Worm (Caenorhabditis elegans): ENCODE results near the gene sup-10.

The sup-10 gene

DNA sequence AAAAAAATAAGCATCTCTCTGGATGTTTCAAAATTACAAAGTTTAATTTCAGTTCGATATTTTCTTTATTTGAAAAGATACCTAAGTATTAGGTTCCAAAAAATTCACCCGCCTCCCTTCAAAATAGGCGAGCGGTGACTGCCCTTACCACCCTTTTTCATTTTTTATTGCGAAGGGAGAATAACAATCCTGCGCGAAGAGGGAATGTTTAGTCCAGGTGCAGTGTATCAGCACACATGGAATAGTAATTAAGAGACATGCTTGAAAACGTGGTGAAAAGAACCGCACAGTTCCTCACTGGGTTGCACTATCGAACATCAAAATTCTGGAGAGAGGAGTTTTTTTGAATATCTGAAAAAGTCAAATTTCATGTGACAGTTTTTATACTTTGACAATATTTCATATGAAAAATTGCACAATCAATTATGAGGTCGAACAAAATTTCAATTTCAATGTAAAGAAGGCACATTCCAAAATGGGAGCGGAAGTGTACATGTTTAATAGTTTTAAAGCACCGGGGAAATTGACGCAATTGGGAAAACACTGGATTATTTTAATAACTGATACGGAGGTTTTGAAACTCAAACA lies 16.3 kb downstream of the sup-10 start:
- TF ChIP-seq ztf-11 (tag; optimal IDR thresholded peaks at IDR 0.05) (peak in 1 of 2 experiments; percentile 69), skn-1 (tag; optimal IDR thresholded peaks at IDR 0.05) (peak; percentile 67), zag-1 (tag; optimal IDR thresholded peaks at IDR 0.05) (no peak), unc-86 (tag; optimal IDR thresholded peaks at IDR 0.05) (peak; percentile 81), efl-3 (GFP tag; optimal IDR thresholded peaks at IDR 0.05) (peak; percentile 59), snu-23 (GFP tag; optimal IDR thresholded peaks at IDR 0.05) (peak; percentile 96), nhr-237 (tag; optimal IDR thresholded peaks at IDR 0.05) (peak; percentile 57), nhr-20 (tag; optimal IDR thresholded peaks at IDR 0.05) (peak; percentile 88), C04F5.9 (tag; optimal IDR thresholded peaks at IDR 0.05) (peak; percentile 57), mdl-1 (tag; optimal IDR thresholded peaks at IDR 0.05) (peak in 1 of 2 experiments; percentile 36), aly-2 (tag; optimal IDR thresholded peaks at IDR 0.05) (peak; percentile 42), fos-1 (tag; optimal IDR thresholded peaks at IDR 0.05) (peak; percentile 65), nhr-11 (tag; optimal IDR thresholded peaks at IDR 0.05) (peak; percentile 77), fkh-10 (GFP tag; optimal IDR thresholded peaks at IDR 0.05) (peak; percentile 71), ztf-4 (tag; optimal IDR thresholded peaks at IDR 0.05) (peak; percentile 57), grh-1 (GFP tag; IDR thresholded peaks at IDR 0.05) (peak; percentile 91), nhr-77 (tag; optimal IDR thresholded peaks at IDR 0.05) (peak; percentile 76), C16A3.4 (tag; optimal IDR thresholded peaks at IDR 0.05) (peak; percentile 74), pqm-1 (tag; optimal IDR thresholded peaks at IDR 0.05) (no peak), unc-62 (GFP tag; optimal IDR thresholded peaks at IDR 0.05) (no peak), nhr-19 (GFP tag; conservative IDR thresholded peaks at IDR 0.05) (peak; percentile 96), alr-1 (tag; optimal IDR thresholded peaks at IDR 0.05; ENCODE audit: borderline replicate concordance) (no peak), ets-5 (GFP tag; IDR thresholded peaks at IDR 0.05) (0 out of 2 replicates have a peak, but pooled peaks have one; percentile 86), jun-1 (tag; optimal IDR thresholded peaks at IDR 0.05) (no peak), mep-1 (tag; optimal IDR thresholded peaks at IDR 0.05) (peak; percentile 88), isw-1 (GFP tag; IDR thresholded peaks at IDR 0.05) (peak; percentile 77), lin-14 (GFP tag; optimal IDR thresholded peaks at IDR 0.05) (peak; percentile 89), mab-9 (GFP tag; IDR thresholded peaks at IDR 0.05) (peak; percentile 95), hlh-4 (tag; optimal IDR thresholded peaks at IDR 0.05) (no peak), lsy-2 (tag; optimal IDR thresholded peaks at IDR 0.05) (peak; percentile 63 to 70), fkh-4 (tag; optimal IDR thresholded peaks at IDR 0.05; ENCODE audit: borderline replicate concordance) (peak; percentile 46), swsn-7 (tag; optimal IDR thresholded peaks at IDR 0.05) (peak; percentile 89), pag-3 (tag; optimal IDR thresholded peaks at IDR 0.05; ENCODE audit: borderline replicate concordance, insufficient read depth) (no peak), lin-35 (GFP tag; optimal IDR thresholded peaks at IDR 0.05) (peak in 1 of 2 experiments; percentile 69), ceh-8 (GFP tag; optimal IDR thresholded peaks at IDR 0.05) (peak; percentile 92), lir-3 (tag; optimal IDR thresholded peaks at IDR 0.05; ENCODE audit: poor library complexity) (peak; percentile 67), unc-98 (GFP tag; IDR thresholded peaks at IDR 0.05) (peak; percentile 78), ces-1 (GFP tag; optimal IDR thresholded peaks at IDR 0.05) (no peak), C34B4.2 (tag; optimal IDR thresholded peaks at IDR 0.05) (no peak), nhr-90 (tag; optimal IDR thresholded peaks at IDR 0.05; ENCODE audit: poor library complexity) (peak; percentile 95), rnt-1 (tag; optimal IDR thresholded peaks at IDR 0.05) (peak; percentile 87), F16B12.6 (tag; optimal IDR thresholded peaks at IDR 0.05) (no peak), mef-2 (tag; optimal IDR thresholded peaks at IDR 0.05) (no peak), irx-1 (tag; optimal IDR thresholded peaks at IDR 0.05) (peak; percentile 90), hpl-2 (GFP tag; optimal IDR thresholded peaks at IDR 0.05) (peak; percentile 57), sox-4 (tag; optimal IDR thresholded peaks at IDR 0.05) (peak; percentile 92), aha-1 (tag; optimal IDR thresholded peaks at IDR 0.05) (no peak), ceh-90 (tag; optimal IDR thresholded peaks at IDR 0.05) (no peak), ceh-63 (GFP tag; optimal IDR thresholded peaks at IDR 0.05) (peak; percentile 88), Y116A8C.19 (tag; optimal IDR thresholded peaks at IDR 0.05; ENCODE audit: borderline replicate concordance) (no peak), nhr-47 (tag; optimal IDR thresholded peaks at IDR 0.05) (peak; percentile 97), nhr-84 (tag; optimal IDR thresholded peaks at IDR 0.05) (no peak)
